Worm (Caenorhabditis elegans) whole organism, L1 larva: ENCODE results near the gene cdc-42.

ENCODE experiments used
- F16B12.6 ChIP-seq: fragments of 150-350 bp; optimal IDR thresholded peaks from 2 replicates; lab custom pipeline; 2014; ENCODE audit warnings: missing biosample characterization, missing genetic modification characterization
- Y116A8C.19 ChIP-seq: sonication (generic microtip); optimal IDR thresholded peaks from 2 replicates; lab custom pipeline; 2016; ENCODE audit warnings: missing compliant biosample characterization, missing genetic modification characterization, borderline replicate concordance
- aha-1 ChIP-seq: fragments of 150-350 bp; optimal IDR thresholded peaks from 2 replicates; lab custom pipeline; 2014; ENCODE audit warnings: missing biosample characterization, missing genetic modification characterization
- ama-1 ChIP-seq: fragments of 150-350 bp; optimal IDR thresholded peaks from 2 replicates; lab custom pipeline; 2014
- blmp-1 ChIP-seq: fragments of 150-350 bp; optimal IDR thresholded peaks from 2 replicates; lab custom pipeline; 2014; ENCODE audit warnings: missing biosample characterization, missing genetic modification characterization
- ceh-82 ChIP-seq, 3 experiments: fragments of 150-350 bp in 1 of 3; sonication (generic microtip) in 2 of 3; optimal IDR thresholded peaks; 2 replicates each; lab custom pipeline; 2014 to 2017; ENCODE audit warnings: missing biosample characterization in 3 of 3, missing genetic modification characterization in 3 of 3
- ceh-88 ChIP-seq: fragments of 200-800 bp; sonication (Bioruptor generic); IDR thresholded peaks from 2 replicates; pipeline ENCODE4 v1.3.6; 2022; ENCODE audit warnings: missing genetic modification characterization, missing compliant biosample characterization
- ceh-90 ChIP-seq: sonication (generic microtip); optimal IDR thresholded peaks from 2 replicates; lab custom pipeline; 2016; ENCODE audit warnings: missing genetic modification characterization, missing compliant biosample characterization
- ces-1 ChIP-seq: fragments of 150-350 bp; optimal IDR thresholded peaks from 2 replicates; lab custom pipeline; 2014; ENCODE audit warnings: missing biosample characterization, missing genetic modification reagents, missing genetic modification characterization
- dpl-1 ChIP-seq, 3 experiments: fragments of 150-350 bp in 2 of 3; sonication (generic microtip) in 1 of 3; optimal IDR thresholded peaks; 2 replicates each; lab custom pipeline; 2014 to 2017; ENCODE audit warnings: missing biosample characterization in 3 of 3, missing genetic modification characterization in 3 of 3, missing genetic modification reagents in 3 of 3
- dsc-1 ChIP-seq: sonication (generic microtip); optimal IDR thresholded peaks from 2 replicates; lab custom pipeline; 2016; ENCODE audit warnings: mild to moderate bottlenecking, missing genetic modification characterization, missing compliant biosample characterization
- efl-1 ChIP-seq, 4 experiments: fragments of 150-350 bp; optimal IDR thresholded peaks in 3 of 4; peaks in 1 of 4; 1 replicate in 1 of 4; 2 replicates in 3 of 4; lab custom pipeline; 2014; ENCODE audit warnings: missing biosample characterization in 2 of 4, missing genetic modification characterization in 2 of 4, missing genetic modification reagents in 2 of 4
- efl-3 ChIP-seq: fragments of 200-800 bp; sonication (Bioruptor generic); optimal IDR thresholded peaks from 2 replicates; lab custom pipeline; 2018; ENCODE audit warnings: mild to moderate bottlenecking, missing genetic modification characterization, missing compliant biosample characterization
- egl-27 ChIP-seq, 2 experiments: fragments of 150-350 bp in 1 of 2; sonication (generic microtip); optimal IDR thresholded peaks; 3 replicates each; lab custom pipeline; 2017 to 2018; ENCODE audit warnings: missing biosample characterization in 2 of 2, missing genetic modification characterization in 2 of 2, missing genetic modification reagents in 2 of 2
- elt-2 ChIP-seq: sonication (generic microtip); optimal IDR thresholded peaks from 2 replicates; lab custom pipeline; 2016; ENCODE audit warnings: missing genetic modification characterization, mild to moderate bottlenecking, inconsistent platforms, missing compliant biosample characterization, missing genetic modification reagents
- fkh-4 ChIP-seq: sonication (generic microtip); optimal IDR thresholded peaks from 2 replicates; lab custom pipeline; 2016; ENCODE audit warnings: missing compliant biosample characterization, missing genetic modification characterization, borderline replicate concordance
- fkh-8 ChIP-seq: sonication (generic microtip); optimal IDR thresholded peaks from 2 replicates; lab custom pipeline; 2016; ENCODE audit warnings: mild to moderate bottlenecking, missing genetic modification characterization, missing compliant biosample characterization
- fos-1 ChIP-seq: fragments of 150-350 bp; optimal IDR thresholded peaks from 2 replicates; lab custom pipeline; 2014; ENCODE audit warnings: missing biosample characterization, missing genetic modification characterization
- grh-1 ChIP-seq: fragments of 200-800 bp; sonication (Bioruptor generic); IDR thresholded peaks from 2 replicates; pipeline ENCODE4 v1.3.6; 2022; ENCODE audit warnings: missing genetic modification reagents, missing genetic modification characterization, missing compliant biosample characterization
- hpl-2 ChIP-seq: fragments of 150-350 bp; optimal IDR thresholded peaks from 2 replicates; lab custom pipeline; 2014; ENCODE audit warnings: missing biosample characterization, missing genetic modification reagents, missing genetic modification characterization
- jun-1 ChIP-seq: fragments of 150-350 bp; optimal IDR thresholded peaks from 2 replicates; lab custom pipeline; 2014; ENCODE audit warnings: missing biosample characterization, missing genetic modification reagents, missing genetic modification characterization
- lin-13 ChIP-seq: fragments of 150-350 bp; optimal IDR thresholded peaks from 2 replicates; lab custom pipeline; 2014; ENCODE audit warnings: missing biosample characterization, missing genetic modification reagents, missing genetic modification characterization
- lin-35 ChIP-seq, 2 experiments: fragments of 150-350 bp; optimal IDR thresholded peaks; 2 replicates each; lab custom pipeline; 2014; ENCODE audit warnings: missing biosample characterization in 2 of 2, missing genetic modification characterization in 2 of 2, missing genetic modification reagents in 2 of 2
- mab-9 ChIP-seq: fragments of 200-800 bp; sonication (Bioruptor generic); IDR thresholded peaks from 2 replicates; pipeline ENCODE4 v1.3.6; 2022; ENCODE audit warnings: missing genetic modification reagents, missing genetic modification characterization, missing compliant biosample characterization
- mdl-1 ChIP-seq, 2 experiments: fragments of 150-350 bp; optimal IDR thresholded peaks; 2 replicates each; lab custom pipeline; 2014 to 2017; ENCODE audit warnings: missing biosample characterization in 2 of 2, missing genetic modification characterization in 2 of 2, inconsistent platforms in 1 of 2
- nhr-19 ChIP-seq: fragments of 200-800 bp; sonication (Bioruptor generic); conservative IDR thresholded peaks from 2 replicates; pipeline ENCODE4 v1.3.6; 2022; ENCODE audit warnings: missing genetic modification characterization, missing compliant biosample characterization
- nhr-71 ChIP-seq: sonication (generic microtip); optimal IDR thresholded peaks from 2 replicates; lab custom pipeline; 2016; ENCODE audit warnings: mild to moderate bottlenecking, missing genetic modification characterization, moderate library complexity, missing compliant biosample characterization
- nhr-76 ChIP-seq: sonication (generic microtip); optimal IDR thresholded peaks from 2 replicates; lab custom pipeline; 2017; ENCODE audit warnings: missing biosample characterization, missing genetic modification characterization
- nhr-77 ChIP-seq: fragments of 150-350 bp; optimal IDR thresholded peaks from 2 replicates; lab custom pipeline; 2014; ENCODE audit warnings: missing biosample characterization, missing genetic modification characterization
- nhr-84 ChIP-seq: sonication (generic microtip); optimal IDR thresholded peaks from 2 replicates; lab custom pipeline; 2017; ENCODE audit warnings: missing biosample characterization, missing genetic modification characterization
- nhr-85 ChIP-seq: sonication (generic microtip); peaks from one replicate; lab custom pipeline; 2016; ENCODE audit warnings: missing genetic modification characterization, inconsistent platforms, missing compliant biosample characterization
- pag-3 ChIP-seq: sonication (generic microtip); optimal IDR thresholded peaks from 2 replicates; lab custom pipeline; 2017; ENCODE audit warnings: missing genetic modification characterization, mild to moderate bottlenecking, missing compliant biosample characterization, antibody characterized with exemption, borderline replicate concordance; ENCODE audit not compliant: insufficient read depth
- pqm-1 ChIP-seq: sonication (generic microtip); optimal IDR thresholded peaks from 3 replicates; lab custom pipeline; 2017; ENCODE audit warnings: missing biosample characterization, missing genetic modification characterization
- snpc-4 ChIP-seq: fragments of 150-350 bp; optimal IDR thresholded peaks from 2 replicates; lab custom pipeline; 2014; ENCODE audit warnings: missing biosample characterization, missing genetic modification characterization
- snu-23 ChIP-seq: sonication (generic microtip); optimal IDR thresholded peaks from 2 replicates; lab custom pipeline; 2016; ENCODE audit warnings: missing genetic modification characterization, missing compliant biosample characterization
- sox-4 ChIP-seq: sonication (generic microtip); optimal IDR thresholded peaks from 2 replicates; lab custom pipeline; 2016; ENCODE audit warnings: missing genetic modification characterization, missing compliant biosample characterization
- tbx-2 ChIP-seq: sonication (generic microtip); optimal IDR thresholded peaks from 2 replicates; lab custom pipeline; 2016; ENCODE audit warnings: missing genetic modification characterization, missing compliant biosample characterization
- unc-130 ChIP-seq: fragments of 150-350 bp; optimal IDR thresholded peaks from 2 replicates; lab custom pipeline; 2017; ENCODE audit warnings: missing biosample characterization, missing genetic modification characterization, inconsistent platforms
- vab-15 ChIP-seq: sonication (generic microtip); optimal IDR thresholded peaks from 2 replicates; lab custom pipeline; 2017; ENCODE audit warnings: missing genotype, mild to moderate bottlenecking, missing genetic modification characterization, missing compliant biosample characterization
- zag-1 ChIP-seq: fragments of 150-350 bp; optimal IDR thresholded peaks from 2 replicates; lab custom pipeline; 2014; ENCODE audit warnings: missing biosample characterization, missing genetic modification characterization
- zip-4 ChIP-seq: fragments of 200-800 bp; sonication (Bioruptor generic); optimal IDR thresholded peaks from 2 replicates; lab custom pipeline; 2018; ENCODE audit warnings: mild to moderate bottlenecking, missing genetic modification characterization, moderate library complexity, missing compliant biosample characterization
- ztf-4 ChIP-seq: fragments of 150-350 bp; optimal IDR thresholded peaks from 2 replicates; lab custom pipeline; 2014; ENCODE audit warnings: missing biosample characterization, missing genetic modification characterization

Gene cdc-42

DNA sequence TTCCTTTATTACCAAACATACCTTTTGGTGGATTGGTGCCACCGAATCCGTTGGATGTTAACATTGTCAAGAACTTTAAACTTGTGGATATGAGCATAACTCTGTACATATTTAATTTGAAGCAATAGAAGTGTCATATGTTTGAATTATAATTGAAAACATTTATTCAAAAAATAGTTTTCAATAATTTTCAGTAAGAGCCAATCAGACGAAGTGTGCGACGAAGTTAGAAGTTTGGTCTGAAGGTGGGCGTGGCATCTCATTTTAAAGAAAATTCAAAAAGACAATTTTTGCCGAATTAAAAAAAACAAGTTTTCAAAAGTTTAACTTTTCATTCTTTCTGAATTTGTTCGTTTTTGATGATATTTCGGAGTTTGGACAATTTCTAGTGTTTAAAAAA lies 21.4 kb upstream of the cdc-42 start, which contains the start of gene syd-1:
Gene syd-1, minus strand, starts transcription at position 101 of the 400 bp plus-strand sequence.
- TF ChIP-seq dsc-1 (tag; lab: Kevin White, UChicago) (no peak), mab-9 (GFP tag; lab: Robert Waterston, UW) (no peak), nhr-77 (tag; lab: Kevin White, UChicago) (no peak), nhr-19 (GFP tag; lab: Robert Waterston, UW) (no peak), fkh-8 (no peak), zip-4 (GFP tag; lab: Kevin White, UChicago) (no peak), nhr-71 (tag; lab: Kevin White, UChicago) (no peak), fkh-4 (tag; lab: Kevin White, UChicago) (no peak)

DNA sequence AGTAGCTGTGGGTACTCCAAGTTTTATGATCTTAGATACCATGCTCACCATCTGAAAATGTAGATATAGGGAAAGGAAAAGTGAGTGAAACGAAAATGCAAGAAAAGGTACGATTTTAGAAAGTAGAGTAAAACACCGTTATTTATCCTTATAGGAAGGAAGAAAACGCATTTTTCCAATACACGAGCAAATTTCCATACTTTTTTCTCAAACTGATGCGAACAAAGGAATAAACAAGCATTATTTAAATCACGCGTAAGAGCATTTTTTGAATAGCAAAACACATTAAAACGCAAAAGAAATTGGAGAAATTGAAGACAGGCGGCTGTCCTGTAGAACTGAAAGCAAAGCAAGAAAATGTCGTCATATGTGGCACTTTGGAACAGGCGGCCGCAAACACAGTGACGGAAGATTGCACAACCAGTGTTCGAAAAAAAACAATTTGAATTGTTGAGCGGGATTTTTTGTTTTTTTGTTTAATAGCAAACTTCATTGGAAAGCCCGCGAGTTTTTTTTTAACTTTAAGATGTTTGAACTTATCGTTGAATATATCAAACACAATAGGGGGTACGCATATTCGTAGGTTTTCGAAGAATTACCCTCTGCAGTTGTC lies 17.4 kb upstream of the cdc-42 start, which contains the start of gene pgam-5:
Gene pgam-5, minus strand, starts transcription at position 51 of the 613 bp plus-strand sequence.
- no peak for TF ChIP-seq snpc-4 (tag; lab: Kevin White, UChicago)
- peak; percentile 28 for TF ChIP-seq snu-23
- TF ChIP-seq nhr-76 (tag; lab: Kevin White, UChicago) = no peak
- TF ChIP-seq efl-1 (optimal IDR thresholded peaks at IDR 0.05; lab: Kevin White, UChicago) = peak in 1 of 2 experiments; percentile 7
- peak; percentile 47 to 95 for TF ChIP-seq efl-1 (GFP tag; optimal IDR thresholded peaks at IDR 0.05 in 1 of 2; lab: Kevin White, UChicago)
- TF ChIP-seq zag-1 (tag; lab: Kevin White, UChicago) = no peak
- peak; percentile 11 to 55 for TF ChIP-seq lin-35 (GFP tag; optimal IDR thresholded peaks at IDR 0.05; lab: Kevin White, UChicago)
- no peak for TF ChIP-seq ceh-88 (GFP tag; lab: Robert Waterston, UW)
- peak in 2 of 3 experiments; percentile 52 to 59 for TF ChIP-seq dpl-1 (GFP tag; optimal IDR thresholded peaks at IDR 0.05; lab: Kevin White, UChicago)
- peak; percentile 87 for TF ChIP-seq F16B12.6

DNA sequence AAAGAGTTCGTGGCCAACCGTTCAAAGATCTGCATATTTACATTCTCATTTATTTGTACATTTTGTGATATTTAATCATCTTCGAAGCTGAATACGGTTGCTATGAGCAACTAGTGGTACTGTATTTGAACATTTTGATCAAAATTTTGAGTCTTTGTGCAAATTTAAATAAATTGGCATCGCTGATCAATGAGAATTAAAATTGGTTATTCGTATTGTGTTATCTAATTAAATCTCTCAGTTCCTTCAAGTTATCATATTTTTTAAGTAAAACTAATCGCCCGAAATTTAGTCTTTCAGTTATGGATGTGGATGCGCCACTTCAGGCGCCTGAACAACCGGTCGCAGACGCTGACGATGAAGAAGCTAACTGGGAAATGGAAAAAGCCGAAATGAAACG lies 16.9 kb upstream of the cdc-42 start, which contains the start of gene npp-21:
Gene npp-21, plus strand, starts transcription at position 301 of the 400 bp plus-strand sequence.
- TF ChIP-seq nhr-76 (tag; lab: Kevin White, UChicago) (no peak), unc-130 (tag; lab: Kevin White, UChicago) (no peak), efl-3 (GFP tag; lab: Kevin White, UChicago) (no peak), blmp-1 (tag; lab: Kevin White, UChicago) (no peak), tbx-2 (no peak), vab-15 (tag; lab: Kevin White, UChicago) (no peak), ceh-82 (tag; optimal IDR thresholded peaks at IDR 0.05; lab: Kevin White, UChicago) (no peak), hpl-2 (GFP tag; lab: Kevin White, UChicago) (no peak), mdl-1 (tag; optimal IDR thresholded peaks at IDR 0.05; lab: Kevin White, UChicago) (no peak), dsc-1 (tag; lab: Kevin White, UChicago) (no peak), snu-23 (no peak), nhr-85 (no peak)

DNA sequence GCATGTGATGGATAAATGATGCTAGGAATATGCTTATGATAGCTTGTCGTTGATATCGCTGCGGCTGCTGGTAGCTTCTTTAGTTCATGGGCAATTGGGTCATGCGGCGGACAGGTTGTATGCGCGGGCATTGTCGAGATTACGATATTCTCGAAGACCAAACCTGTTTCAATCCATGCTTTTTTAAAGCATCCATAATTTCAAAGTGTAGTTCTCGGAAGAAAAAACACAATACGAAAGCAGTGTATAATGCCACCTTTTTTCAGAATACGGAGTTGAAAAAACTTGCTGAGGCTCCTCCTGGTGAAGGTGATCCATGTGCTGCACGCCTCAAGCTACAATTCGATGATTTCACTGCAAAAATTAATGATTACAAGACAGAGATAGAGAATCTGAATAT lies 10.9 kb upstream of the cdc-42 start, which contains the start of gene osm-8:
Gene osm-8, minus strand, starts transcription at position 101 of the 400 bp plus-strand sequence.
- TF ChIP-seq aha-1 (tag; lab: Kevin White, UChicago) (no peak), blmp-1 (tag; lab: Kevin White, UChicago) (peak; percentile 44), snpc-4 (tag; lab: Kevin White, UChicago) (no peak), snu-23 (no peak), nhr-71 (tag; lab: Kevin White, UChicago) (no peak)

DNA sequence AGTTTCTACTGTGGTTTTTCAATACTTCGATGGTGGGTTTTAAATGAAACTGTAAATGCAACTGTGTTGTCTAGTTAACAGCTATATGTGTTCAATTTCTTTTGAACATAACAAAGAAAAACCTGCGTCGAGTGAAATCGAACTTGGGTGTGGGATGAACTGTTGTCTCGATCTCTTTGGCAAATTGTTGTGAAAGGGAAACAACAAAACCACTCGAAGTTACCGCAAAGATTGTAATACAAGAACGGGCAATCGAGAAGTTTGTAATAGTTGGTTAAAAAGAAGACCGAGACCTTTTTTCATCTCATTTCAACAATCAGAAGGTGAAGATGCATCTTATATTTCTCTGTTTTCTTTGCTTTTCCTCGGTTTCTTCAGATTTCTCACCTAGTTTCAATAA lies 8.3 kb upstream of the cdc-42 start, which contains the start of gene lips-17:
Gene lips-17, plus strand, starts transcription at position 301 of the 400 bp plus-strand sequence.
- TF ChIP-seq sox-4 (tag; lab: Kevin White, UChicago) (no peak), Y116A8C.19 (tag; lab: Kevin White, UChicago) (no peak), lin-13 (GFP tag; lab: Kevin White, UChicago) (no peak), elt-2 (no peak), ceh-90 (tag; lab: Kevin White, UChicago) (no peak), pqm-1 (tag; lab: Kevin White, UChicago) (no peak), egl-27 (tag; optimal IDR thresholded peaks at IDR 0.05; lab: Kevin White, UChicago) (no peak), ces-1 (no peak), nhr-85 (no peak), snu-23 (no peak), ama-1 (lab: Kevin White, UChicago) (no peak), ztf-4 (tag; lab: Kevin White, UChicago) (no peak), pag-3 (tag; lab: Kevin White, UChicago) (no peak), nhr-19 (GFP tag; lab: Robert Waterston, UW) (no peak), grh-1 (GFP tag; lab: Robert Waterston, UW) (no peak), fos-1 (tag; lab: Kevin White, UChicago) (no peak), jun-1 (tag; lab: Kevin White, UChicago) (no peak), nhr-84 (no peak)
